Worm (Caenorhabditis elegans) whole organism, L4 larva: Measurements from ENCODE around the gene sgcb-1.
"Not testable (repeated sequence)": the region's sequence is repeated elsewhere in the genome, so short reads cannot be mapped to it uniquely, and the experiment has no call there.

Source experiments
- ZK546.5 ChIP-seq, 2 experiments: sonication (generic microtip); optimal IDR thresholded peaks; 2 replicates each; lab custom pipeline; 2017; ENCODE audit warnings: missing biosample characterization in 2 of 2, missing genetic modification characterization in 2 of 2
- aha-1 ChIP-seq: fragments of 150-350 bp; peaks from one replicate; lab custom pipeline; 2014; ENCODE audit warnings: missing biosample characterization, missing genetic modification characterization
- arid-1 ChIP-seq: fragments of 200-800 bp; sonication (Bioruptor generic); conservative IDR thresholded peaks from 2 replicates; pipeline ENCODE4 v1.3.6; 2022; ENCODE audit warnings: missing genetic modification reagents, missing genetic modification characterization, missing compliant biosample characterization
- ceh-82 ChIP-seq: sonication (generic microtip); optimal IDR thresholded peaks from 2 replicates; lab custom pipeline; 2017; ENCODE audit warnings: missing biosample characterization, missing genetic modification characterization
- ctbp-1 ChIP-seq: fragments of 200-800 bp; sonication (Bioruptor generic); IDR thresholded peaks from 2 replicates; pipeline ENCODE4 v1.3.6; 2022; ENCODE audit warnings: missing genetic modification reagents, missing genetic modification characterization, missing compliant biosample characterization
- daf-16 ChIP-seq, 3 experiments: sonication (generic microtip); optimal IDR thresholded peaks; 2 replicates each; lab custom pipeline; 2016 to 2017; ENCODE audit warnings: missing genetic modification characterization in 3 of 3, missing genetic modification reagents in 3 of 3, mild to moderate bottlenecking in 2 of 3, missing compliant biosample characterization in 2 of 3, missing biosample characterization in 1 of 3, moderate library complexity in 1 of 3
- daf-19 ChIP-seq: fragments of 200-800 bp; sonication (Bioruptor generic); conservative IDR thresholded peaks from 2 replicates; pipeline ENCODE4 v1.3.6; 2022; ENCODE audit warnings: missing genetic modification characterization, missing compliant biosample characterization
- dve-1 ChIP-seq: sonication (generic microtip); optimal IDR thresholded peaks from 2 replicates; lab custom pipeline; 2017; ENCODE audit warnings: antibody characterized with exemption, mild to moderate bottlenecking, missing genetic modification characterization, missing compliant biosample characterization; ENCODE audit not compliant: insufficient read depth
- fkh-10 ChIP-seq: fragments of 150-350 bp; optimal IDR thresholded peaks from 2 replicates; lab custom pipeline; 2014; ENCODE audit warnings: missing biosample characterization, missing genetic modification reagents, missing genetic modification characterization
- fos-1 ChIP-seq: fragments of 150-350 bp; optimal IDR thresholded peaks from 2 replicates; lab custom pipeline; 2014; ENCODE audit warnings: missing biosample characterization, missing genetic modification characterization
- hlh-30 ChIP-seq: sonication (generic microtip); optimal IDR thresholded peaks from 2 replicates; lab custom pipeline; 2017; ENCODE audit warnings: antibody characterized with exemption, mild to moderate bottlenecking, missing genetic modification characterization, missing compliant biosample characterization; ENCODE audit not compliant: insufficient read depth
- lim-7 ChIP-seq: fragments of 200-800 bp; sonication (Bioruptor generic); IDR thresholded peaks from 2 replicates; pipeline ENCODE4 v1.3.6; 2022; ENCODE audit warnings: missing genetic modification characterization, missing compliant biosample characterization
- lin-15B ChIP-seq: fragments of 150-350 bp; sonication (generic microtip); optimal IDR thresholded peaks from 3 replicates; lab custom pipeline; 2014; ENCODE audit warnings: missing biosample characterization, missing genetic modification characterization
- lin-39 ChIP-seq: fragments of 150-350 bp; optimal IDR thresholded peaks from 2 replicates; lab custom pipeline; 2014; ENCODE audit warnings: missing biosample characterization, missing genetic modification reagents, missing genetic modification characterization
- mdl-1 ChIP-seq, 2 experiments: fragments of 150-350 bp in 1 of 2; sonication (generic microtip) in 1 of 2; optimal IDR thresholded peaks; 2 replicates each; lab custom pipeline; 2014 to 2017; ENCODE audit warnings: missing biosample characterization in 2 of 2, missing genetic modification characterization in 2 of 2
- mep-1 ChIP-seq: fragments of 150-350 bp; sonication (generic microtip); optimal IDR thresholded peaks from 3 replicates; lab custom pipeline; 2014; ENCODE audit warnings: missing biosample characterization, missing genetic modification characterization
- nhr-10 ChIP-seq: fragments of 150-350 bp; optimal IDR thresholded peaks from 2 replicates; lab custom pipeline; 2014; ENCODE audit warnings: missing biosample characterization, missing genetic modification characterization
- nhr-28 ChIP-seq: fragments of 150-350 bp; optimal IDR thresholded peaks from 2 replicates; lab custom pipeline; 2014; ENCODE audit warnings: missing biosample characterization, missing genetic modification characterization
- nhr-41 ChIP-seq: fragments of 200-800 bp; sonication (Bioruptor generic); IDR thresholded peaks from 2 replicates; pipeline ENCODE4 v1.3.6; 2022; ENCODE audit warnings: missing genetic modification reagents, missing genetic modification characterization, missing compliant biosample characterization
- nhr-77 ChIP-seq: fragments of 150-350 bp; optimal IDR thresholded peaks from 2 replicates; lab custom pipeline; 2014; ENCODE audit warnings: missing biosample characterization, missing genetic modification characterization
- pha-4 ChIP-seq, 2 experiments: fragments of 150-350 bp in 1 of 2; fragments of 200-800 bp in 1 of 2; sonication (Bioruptor generic) in 1 of 2; IDR thresholded peaks in 1 of 2; optimal IDR thresholded peaks in 1 of 2; 2 replicates each; pipeline versions ENCODE4 v1.3.6 to Lab custom; 2014 to 2022; ENCODE audit warnings: missing genetic modification characterization in 2 of 2, missing genetic modification reagents in 2 of 2, missing biosample characterization in 1 of 2, missing compliant biosample characterization in 1 of 2
- sdz-12 ChIP-seq: fragments of 200-800 bp; sonication (Bioruptor generic); optimal IDR thresholded peaks from 2 replicates; lab custom pipeline; 2018; ENCODE audit warnings: mild to moderate bottlenecking, missing genetic modification characterization, missing compliant biosample characterization
- snpc-1.2 ChIP-seq: fragments of 200-800 bp; sonication (Bioruptor generic); IDR thresholded peaks from 2 replicates; pipeline ENCODE4 v1.3.6; 2022; ENCODE audit warnings: missing genetic modification reagents, missing genetic modification characterization, missing compliant biosample characterization
- snpc-4 ChIP-seq: fragments of 150-350 bp; optimal IDR thresholded peaks from 2 replicates; lab custom pipeline; 2014; ENCODE audit warnings: missing biosample characterization, missing genetic modification characterization
- unc-62 ChIP-seq, 3 experiments: fragments of 150-350 bp in 1 of 3; sonication (generic microtip); optimal IDR thresholded peaks in 2 of 3; peaks in 1 of 3; 1 replicate in 1 of 3; 2 replicates in 2 of 3; lab custom pipeline; 2014 to 2017; ENCODE audit warnings: missing biosample characterization in 3 of 3, missing genetic modification characterization in 3 of 3, missing genetic modification reagents in 3 of 3, missing genotype in 1 of 3
- ztf-11 ChIP-seq: fragments of 150-350 bp; optimal IDR thresholded peaks from 2 replicates; lab custom pipeline; 2014; ENCODE audit warnings: missing biosample characterization, missing genetic modification characterization

Gene sgcb-1

DNA sequence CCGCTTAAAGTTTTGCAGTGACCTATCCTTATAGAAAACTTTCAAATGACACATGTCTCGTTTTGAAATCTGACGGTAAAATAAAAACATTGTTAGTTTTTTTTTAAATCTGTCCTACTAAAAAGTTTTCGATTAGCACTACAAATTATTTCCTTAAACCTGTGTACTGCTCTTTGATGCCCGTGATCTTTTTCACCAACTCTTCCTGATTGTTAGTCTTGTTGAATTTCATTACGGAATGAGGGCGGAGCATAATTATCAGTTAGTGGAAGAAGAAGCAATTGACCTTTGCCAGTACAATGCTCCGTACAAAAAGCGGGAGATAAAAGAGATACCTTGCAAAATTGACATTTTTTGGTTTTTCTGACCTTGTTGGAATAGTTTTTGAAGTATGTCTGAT lies 18.9 kb upstream of the sgcb-1 start, which contains the start of gene K01A2.4:
K01A2.4 (plus strand) TSS at position 301 of the 400 bp plus-strand sequence.
- peak; percentile 62 for TF ChIP-seq aha-1 (tag; lab: Kevin White, UChicago)
- TF ChIP-seq mdl-1 (tag; optimal IDR thresholded peaks at IDR 0.05; lab: Kevin White, UChicago), result no peak

- TF ChIP-seq nhr-41; daf-16 (GFP tag; optimal IDR thresholded peaks at IDR 0.05; lab: Kevin White, UChicago); daf-16 (tag; optimal IDR thresholded peaks at IDR 0.05; lab: Kevin White, UChicago); sdz-12 (GFP tag; lab: Kevin White, UChicago): not testable (repeated sequence)
Observed at ce11 chrII:312110-312509, 14.0 kb upstream of the sgcb-1 start, which contains the start of gene mps-2. Gene mps-2, minus strand, starts transcription at chrII:312210.

- TF ChIP-seq lin-15B (no peak), mep-1 (tag; lab: Kevin White, UChicago) (no peak), nhr-77 (tag; lab: Kevin White, UChicago) (no peak), pha-4 (GFP tag; IDR thresholded peaks at IDR 0.05; lab: Robert Waterston, UW) (no peak), pha-4 (tag; optimal IDR thresholded peaks at IDR 0.05; lab: Kevin White, UChicago) (no peak), nhr-28 (tag; lab: Kevin White, UChicago) (no peak), arid-1 (GFP tag; lab: Robert Waterston, UW) (no peak), fkh-10 (GFP tag; lab: Kevin White, UChicago) (no peak), daf-16 (GFP tag; optimal IDR thresholded peaks at IDR 0.05; lab: Kevin White, UChicago) (no peak), daf-16 (tag; optimal IDR thresholded peaks at IDR 0.05; lab: Kevin White, UChicago) (no peak), lin-39 (tag; lab: Kevin White, UChicago) (no peak), snpc-4 (tag; lab: Kevin White, UChicago) (no peak), dve-1 (tag; lab: Kevin White, UChicago) (no peak), ceh-82 (tag; lab: Kevin White, UChicago) (no peak), fos-1 (tag; lab: Kevin White, UChicago) (no peak), snpc-1.2 (no peak)
Observed at ce11 chrII:313540-313939, 12.6 kb upstream of the sgcb-1 start.

- TF ChIP-seq snpc-4 (tag; lab: Kevin White, UChicago) (no peak), hlh-30 (tag; lab: Kevin White, UChicago) (peak; percentile 48), nhr-28 (tag; lab: Kevin White, UChicago) (peak; percentile 58)
- TF ChIP-seq, all 104 proteins: peak for 2
Observed at ce11 chrII:319459-319858, 6.6 kb upstream of the sgcb-1 start, which contains the start of gene far-7. Gene far-7, plus strand, starts transcription at chrII:319789.

DNA sequence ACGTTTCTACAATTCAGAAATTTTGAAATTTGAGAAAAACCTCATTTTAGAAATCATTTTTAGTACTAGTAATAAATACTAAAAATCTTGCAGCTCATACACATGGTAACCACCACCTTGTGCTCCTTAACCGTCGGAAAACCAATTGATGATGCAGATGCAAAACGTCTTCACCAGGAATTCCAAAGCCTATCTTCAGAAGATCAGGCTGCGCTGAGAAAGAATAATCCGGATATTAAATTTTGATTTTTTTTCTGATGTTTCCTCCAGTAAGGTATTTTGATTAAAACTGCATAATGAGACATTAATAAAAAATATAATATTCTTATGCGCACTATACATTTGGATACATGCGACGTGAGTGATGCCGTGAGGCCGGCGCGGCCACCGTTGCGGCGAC lies 5.3 kb upstream of the sgcb-1 start:
- TF ChIP-seq aha-1 (tag; lab: Kevin White, UChicago) (peak; percentile 51), daf-19 (GFP tag; lab: Robert Waterston, UW) (no peak)

- no peak for TF ChIP-seq lim-7 (GFP tag; lab: Robert Waterston, UW)
- no peak for TF ChIP-seq ZK546.5 (tag; optimal IDR thresholded peaks at IDR 0.05; lab: Kevin White, UChicago)
- peak in 1 of 2 experiments; percentile 74 for TF ChIP-seq unc-62 (GFP tag; optimal IDR thresholded peaks at IDR 0.05 in 1 of 2; lab: Kevin White, UChicago)
- TF ChIP-seq unc-62 (tag; optimal IDR thresholded peaks at IDR 0.05; lab: Kevin White, UChicago), result no peak
- TF ChIP-seq ztf-11 (tag; lab: Kevin White, UChicago), result no peak
- no peak for TF ChIP-seq ctbp-1
- no peak for TF ChIP-seq nhr-10
Observed at ce11 chrII:321183-321582, 4.9 kb upstream of the sgcb-1 start.
